Fruit fly (Drosophila melanogaster) whole organism, embryonic: Measurements from ENCODE around the gene dpr2.

ENCODE experiments used
- H2.0 ChIP-seq: fragments of 200-800 bp; sonication (Bioruptor generic); IDR thresholded peaks from 2 replicates; pipeline ENCODE4 v1.3.6; 2022; ENCODE audit warnings: missing biosample characterization, missing genetic modification characterization
- Sox100B ChIP-seq: fragments of 200-800 bp; sonication (Bioruptor generic); optimal IDR thresholded peaks from 3 replicates; lab custom pipeline; 2018; ENCODE audit warnings: missing biosample characterization, mild to moderate bottlenecking, missing genetic modification characterization

dm6 chr2L:10970134-10970533, 6.2 kb upstream of the dpr2 start, which contains the start of the genes Tmem214 and YL-1:
- TF ChIP-seq Sox100B (GFP tag; lab: Kevin White, UChicago) = no peak
- no peak for TF ChIP-seq H2.0 (GFP tag; lab: Robert Waterston, UW)
